Worm (Caenorhabditis elegans) whole organism, early embryonic: ENCODE results near the gene srbc-51.

Source experiments
- B0310.2 ChIP-seq: sonication (generic microtip); optimal IDR thresholded peaks from 2 replicates; lab custom pipeline; 2016; ENCODE audit warnings: mild to moderate bottlenecking, missing genetic modification characterization, missing compliant biosample characterization
- F13C5.2 ChIP-seq: sonication (generic microtip); optimal IDR thresholded peaks from 2 replicates; lab custom pipeline; 2017; ENCODE audit warnings: mild to moderate bottlenecking, missing genetic modification characterization, inconsistent platforms, missing compliant biosample characterization
- aly-1 ChIP-seq: sonication (generic microtip); optimal IDR thresholded peaks from 2 replicates; lab custom pipeline; 2016; ENCODE audit warnings: missing genetic modification characterization, missing compliant biosample characterization
- ama-1 ChIP-seq: fragments of 150-350 bp; optimal IDR thresholded peaks from 2 replicates; lab custom pipeline; 2014
- ceh-13 ChIP-seq: fragments of 200-800 bp; sonication (Bioruptor generic); optimal IDR thresholded peaks from 2 replicates; lab custom pipeline; 2018; ENCODE audit warnings: mild to moderate bottlenecking, missing genetic modification characterization, missing compliant biosample characterization
- ceh-36 ChIP-seq: sonication (generic microtip); optimal IDR thresholded peaks from 2 replicates; lab custom pipeline; 2016; ENCODE audit warnings: missing genetic modification characterization, inconsistent platforms, missing compliant biosample characterization
- ets-7 ChIP-seq: sonication (generic microtip); optimal IDR thresholded peaks from 2 replicates; lab custom pipeline; 2016; ENCODE audit warnings: missing genotype, missing genetic modification characterization, missing compliant biosample characterization
- flt-1 ChIP-seq: fragments of 200-800 bp; sonication (Bioruptor generic); IDR thresholded peaks from 2 replicates; pipeline ENCODE4 v1.3.6; 2022; ENCODE audit warnings: missing genetic modification characterization, missing compliant biosample characterization
- hmbx-1 ChIP-seq: sonication (generic microtip); optimal IDR thresholded peaks from 2 replicates; lab custom pipeline; 2016; ENCODE audit warnings: mild to moderate bottlenecking, missing genetic modification characterization, missing compliant biosample characterization
- hmg-4 ChIP-seq: fragments of 200-800 bp; sonication (Bioruptor generic); optimal IDR thresholded peaks from 2 replicates; lab custom pipeline; 2018; ENCODE audit warnings: mild to moderate bottlenecking, missing genetic modification characterization, missing compliant biosample characterization
- hnd-1 ChIP-seq: sonication (generic microtip); optimal IDR thresholded peaks from 2 replicates; lab custom pipeline; 2016; ENCODE audit warnings: missing genetic modification characterization, missing compliant biosample characterization
- pes-1 ChIP-seq: fragments of 200-800 bp; sonication (Bioruptor generic); IDR thresholded peaks from 2 replicates; pipeline ENCODE4 v1.3.6; 2022; ENCODE audit warnings: missing genetic modification reagents, missing genetic modification characterization, missing compliant biosample characterization
- scrt-1 ChIP-seq: fragments of 200-800 bp; sonication (Bioruptor generic); IDR thresholded peaks from 2 replicates; pipeline ENCODE4 v1.3.6; 2022; ENCODE audit warnings: missing genetic modification characterization, missing compliant biosample characterization
- sea-1 ChIP-seq: fragments of 200-800 bp; sonication (Bioruptor generic); conservative IDR thresholded peaks from 2 replicates; pipeline ENCODE4 v1.3.6; 2022; ENCODE audit warnings: missing genetic modification characterization, missing compliant biosample characterization
- tbx-11 ChIP-seq: fragments of 200-800 bp; sonication (Bioruptor generic); IDR thresholded peaks from 2 replicates; pipeline ENCODE4 v1.3.6; 2022; ENCODE audit warnings: missing genetic modification characterization, missing compliant biosample characterization
- tbx-37 ChIP-seq: fragments of 200-800 bp; sonication (Bioruptor generic); conservative IDR thresholded peaks from 2 replicates; pipeline ENCODE4 v1.3.6; 2022; ENCODE audit warnings: missing genetic modification reagents, missing genetic modification characterization, missing compliant biosample characterization
- tra-4 ChIP-seq: sonication (generic microtip); optimal IDR thresholded peaks from 2 replicates; lab custom pipeline; 2017; ENCODE audit warnings: missing genetic modification characterization, missing compliant biosample characterization

The srbc-51 gene

ce11 chrV:15815962-15816432 lies 10.2 kb upstream of the srbc-51 start, which contains the start of the genes fbxa-69 and F54B8.4:
fbxa-69 (minus strand) TSS chrV:15815971.
F54B8.4 (plus strand) TSS chrV:15816382.
- TF ChIP-seq tra-4 (no peak), sea-1 (no peak), hmg-4 (GFP tag; lab: Kevin White, UChicago) (no peak), hmbx-1 (tag; lab: Kevin White, UChicago) (no peak), hnd-1 (no peak), ceh-13 (no peak), scrt-1 (no peak), aly-1 (tag; lab: Kevin White, UChicago) (no peak), B0310.2 (no peak)

ce11 chrV:15817746-15818145 lies 8.5 kb upstream of the srbc-51 start, which contains the start of gene abf-3:
abf-3 (minus strand) TSS chrV:15817846.
- TF ChIP-seq hmg-4 (GFP tag; lab: Kevin White, UChicago) (no peak), F13C5.2 (tag; lab: Kevin White, UChicago) (no peak), tra-4 (no peak), ets-7 (tag; lab: Kevin White, UChicago) (no peak), ama-1 (no peak), pes-1 (no peak), scrt-1 (no peak), flt-1 (GFP tag; lab: Robert Waterston, UW) (no peak), ceh-13 (no peak), hmbx-1 (tag; lab: Kevin White, UChicago) (no peak), ceh-36 (no peak), B0310.2 (no peak), sea-1 (no peak)

ce11 chrV:15819983-15820382 lies 6.2 kb upstream of the srbc-51 start, which contains the start of gene srbc-48:
srbc-48 (plus strand) TSS chrV:15820283.
- no peak for TF ChIP-seq ceh-13
- no peak for TF ChIP-seq hmbx-1 (tag; lab: Kevin White, UChicago)
- TF ChIP-seq ama-1: no peak
- TF ChIP-seq tbx-11: no peak
- no peak for TF ChIP-seq scrt-1
- TF ChIP-seq B0310.2: no peak
- TF ChIP-seq sea-1: no peak
- TF ChIP-seq tbx-37: no peak
- no peak for TF ChIP-seq ets-7 (tag; lab: Kevin White, UChicago)
- no peak for TF ChIP-seq pes-1
- TF ChIP-seq hmg-4 (GFP tag; lab: Kevin White, UChicago): no peak
- no peak for TF ChIP-seq hnd-1
- TF ChIP-seq tra-4: no peak
- no peak for TF ChIP-seq aly-1 (tag; lab: Kevin White, UChicago)
- TF ChIP-seq ceh-36: no peak
- TF ChIP-seq flt-1 (GFP tag; lab: Robert Waterston, UW): no peak

ce11 chrV:15821398-15821797 lies 4.8 kb upstream of the srbc-51 start, which contains the start of gene srbc-49:
srbc-49 (plus strand) TSS chrV:15821698.
- TF ChIP-seq scrt-1 (no peak), hmg-4 (GFP tag; lab: Kevin White, UChicago) (no peak), B0310.2 (no peak), tbx-37 (no peak), hnd-1 (no peak), flt-1 (GFP tag; lab: Robert Waterston, UW) (no peak), tbx-11 (no peak), tra-4 (no peak), sea-1 (no peak), hmbx-1 (tag; lab: Kevin White, UChicago) (no peak), ama-1 (no peak), ceh-36 (no peak), pes-1 (no peak), ets-7 (tag; lab: Kevin White, UChicago) (no peak), F13C5.2 (tag; lab: Kevin White, UChicago) (no peak), ceh-13 (no peak), aly-1 (tag; lab: Kevin White, UChicago) (no peak)

ce11 chrV:15824866-15825265 lies 1.3 kb upstream of the srbc-51 start, which contains the start of gene srbc-50:
srbc-50 (minus strand) TSS chrV:15824966.
- TF ChIP-seq sea-1 (no peak), B0310.2 (no peak), ama-1 (no peak), flt-1 (GFP tag; lab: Robert Waterston, UW) (no peak), tra-4 (no peak), tbx-11 (no peak), ceh-13 (no peak), ceh-36 (no peak), ets-7 (tag; lab: Kevin White, UChicago) (no peak)

ce11 chrV:15829907-15830306 lies 3.7 kb downstream of the srbc-51 start, which contains the start of gene srbc-55:
srbc-55 (minus strand) TSS chrV:15830007.
- no peak for TF ChIP-seq ama-1
- no peak for TF ChIP-seq F13C5.2 (tag; lab: Kevin White, UChicago)
- TF ChIP-seq tra-4: no peak

ce11 chrV:15831586-15831985 lies 5.4 kb downstream of the srbc-51 start, which contains the start of gene srbc-56:
srbc-56 (minus strand) TSS chrV:15831686.
- TF ChIP-seq hmbx-1 (tag; lab: Kevin White, UChicago) (no peak), B0310.2 (no peak), F13C5.2 (tag; lab: Kevin White, UChicago) (no peak), hmg-4 (GFP tag; lab: Kevin White, UChicago) (no peak), aly-1 (tag; lab: Kevin White, UChicago) (no peak), tra-4 (no peak), tbx-37 (no peak), hnd-1 (no peak)

- TF ChIP-seq ceh-36 (no peak), hmbx-1 (tag; lab: Kevin White, UChicago) (no peak), hmg-4 (GFP tag; lab: Kevin White, UChicago) (no peak), hnd-1 (no peak), sea-1 (no peak), F13C5.2 (tag; lab: Kevin White, UChicago) (no peak), ceh-13 (no peak), flt-1 (GFP tag; lab: Robert Waterston, UW) (no peak), tbx-37 (no peak), tbx-11 (no peak)
These were observed 7.4 kb downstream of the srbc-51 start, which contains the start of gene srbc-54 for ce11 chrV:15833622-15834021. srbc-54 (minus strand) TSS chrV:15833722.

ce11 chrV:15841095-15841494 lies 14.9 kb downstream of the srbc-51 start, which contains the start of gene srh-149:
srh-149 (minus strand) TSS chrV:15841195.
- no peak for TF ChIP-seq B0310.2
- no peak for TF ChIP-seq F13C5.2 (tag; lab: Kevin White, UChicago)
